Worm (Caenorhabditis elegans) whole organism, L4 larva: ENCODE results near the gene cyp-14A3.
A peak's percentile ranks its signal among the peaks of the same experiment; 100 is the strongest.

Experiments used
- D1046.2 ChIP-seq: fragments of 200-800 bp; sonication (Bioruptor generic); IDR thresholded peaks from 2 replicates; pipeline ENCODE4 v1.3.6; 2022; ENCODE audit warnings: missing genetic modification characterization, missing compliant biosample characterization
- F26F4.8 ChIP-seq: fragments of 200-800 bp; sonication (Bioruptor generic); conservative IDR thresholded peaks from 2 replicates; pipeline ENCODE4 v1.3.6; 2022; ENCODE audit warnings: missing genetic modification characterization, missing compliant biosample characterization
- R02D3.7 ChIP-seq: fragments of 150-350 bp; sonication (generic microtip); optimal IDR thresholded peaks from 3 replicates; lab custom pipeline; 2014; ENCODE audit warnings: missing biosample characterization, missing genetic modification characterization
- T20F7.1 ChIP-seq: fragments of 200-800 bp; sonication (Bioruptor generic); optimal IDR thresholded peaks from 2 replicates; lab custom pipeline; 2018; ENCODE audit warnings: mild to moderate bottlenecking, missing genetic modification characterization, missing compliant biosample characterization
- T26A8.4 ChIP-seq: fragments of 200-800 bp; sonication (Bioruptor generic); IDR thresholded peaks from 2 replicates; pipeline ENCODE4 v1.3.6; 2022; ENCODE audit warnings: missing genetic modification characterization, missing compliant biosample characterization
- Y48G9A.11 ChIP-seq: fragments of 200-800 bp; sonication (Bioruptor generic); IDR thresholded peaks from 2 replicates; pipeline ENCODE4 v1.3.6; 2022; ENCODE audit warnings: missing genetic modification reagents, missing genetic modification characterization, missing compliant biosample characterization
- Y5F2A.4 ChIP-seq: fragments of 200-800 bp; sonication (Bioruptor generic); optimal IDR thresholded peaks from 2 replicates; lab custom pipeline; 2018; ENCODE audit warnings: mild to moderate bottlenecking, missing genetic modification characterization, missing compliant biosample characterization
- ZK337.2 ChIP-seq: fragments of 200-800 bp; sonication (Bioruptor generic); IDR thresholded peaks from 2 replicates; pipeline ENCODE4 v1.3.6; 2022; ENCODE audit warnings: missing genetic modification reagents, missing genetic modification characterization, missing compliant biosample characterization
- aha-1 ChIP-seq: fragments of 150-350 bp; peaks from one replicate; lab custom pipeline; 2014; ENCODE audit warnings: missing biosample characterization, missing genetic modification characterization
- ceh-20 ChIP-seq: fragments of 200-800 bp; sonication (Bioruptor generic); IDR thresholded peaks from 2 replicates; pipeline ENCODE4 v1.3.6; 2022; ENCODE audit warnings: missing genetic modification reagents, missing genetic modification characterization, missing compliant biosample characterization
- ceh-32 ChIP-seq: sonication (generic microtip); optimal IDR thresholded peaks from 2 replicates; lab custom pipeline; 2016; ENCODE audit warnings: mild to moderate bottlenecking, missing genetic modification characterization, missing compliant biosample characterization; ENCODE audit not compliant: poor library complexity
- ceh-82 ChIP-seq: sonication (generic microtip); optimal IDR thresholded peaks from 2 replicates; lab custom pipeline; 2017; ENCODE audit warnings: missing biosample characterization, missing genetic modification characterization
- ces-1 ChIP-seq: fragments of 150-350 bp; sonication (generic microtip); optimal IDR thresholded peaks from 4 replicates; lab custom pipeline; 2014; ENCODE audit warnings: missing biosample characterization, missing genetic modification reagents, missing genetic modification characterization
- daf-16 ChIP-seq, 3 experiments: sonication (generic microtip); optimal IDR thresholded peaks; 2 replicates each; lab custom pipeline; 2016 to 2017; ENCODE audit warnings: missing genetic modification characterization in 3 of 3, missing genetic modification reagents in 3 of 3, mild to moderate bottlenecking in 2 of 3, missing compliant biosample characterization in 2 of 3, missing biosample characterization in 1 of 3, moderate library complexity in 1 of 3
- daf-19 ChIP-seq: fragments of 200-800 bp; sonication (Bioruptor generic); conservative IDR thresholded peaks from 2 replicates; pipeline ENCODE4 v1.3.6; 2022; ENCODE audit warnings: missing genetic modification characterization, missing compliant biosample characterization
- daf-8 ChIP-seq: fragments of 200-800 bp; sonication (Bioruptor generic); IDR thresholded peaks from 2 replicates; pipeline ENCODE4 v1.3.6; 2022; ENCODE audit warnings: missing genetic modification characterization, missing compliant biosample characterization
- dmd-6 ChIP-seq: fragments of 200-800 bp; sonication (Bioruptor generic); IDR thresholded peaks from 2 replicates; pipeline ENCODE4 v1.3.6; 2022; ENCODE audit warnings: missing genetic modification reagents, missing genetic modification characterization, missing compliant biosample characterization
- dmd-8 ChIP-seq: fragments of 200-800 bp; sonication (Bioruptor generic); IDR thresholded peaks from 2 replicates; pipeline ENCODE4 v1.3.6; 2022; ENCODE audit warnings: missing genetic modification characterization, missing compliant biosample characterization
- dpl-1 ChIP-seq: fragments of 150-350 bp; optimal IDR thresholded peaks from 2 replicates; lab custom pipeline; 2014; ENCODE audit warnings: missing biosample characterization, missing genetic modification reagents, missing genetic modification characterization
- duxl-1 ChIP-seq: sonication (generic microtip); optimal IDR thresholded peaks from 2 replicates; lab custom pipeline; 2016; ENCODE audit warnings: mild to moderate bottlenecking, missing genetic modification characterization, moderate library complexity, missing compliant biosample characterization; ENCODE audit not compliant: poor library complexity
- egl-43 ChIP-seq: fragments of 200-800 bp; sonication (Bioruptor generic); IDR thresholded peaks from 2 replicates; pipeline ENCODE4 v1.3.6; 2022; ENCODE audit warnings: missing genetic modification reagents, missing genetic modification characterization, missing compliant biosample characterization
- fkh-10 ChIP-seq: fragments of 150-350 bp; optimal IDR thresholded peaks from 2 replicates; lab custom pipeline; 2014; ENCODE audit warnings: missing biosample characterization, missing genetic modification reagents, missing genetic modification characterization
- hlh-11 ChIP-seq: fragments of 200-800 bp; sonication (Bioruptor generic); optimal IDR thresholded peaks from 2 replicates; lab custom pipeline; 2018; ENCODE audit warnings: mild to moderate bottlenecking, missing genetic modification characterization, missing compliant biosample characterization
- hlh-30 ChIP-seq: sonication (generic microtip); optimal IDR thresholded peaks from 2 replicates; lab custom pipeline; 2017; ENCODE audit warnings: antibody characterized with exemption, mild to moderate bottlenecking, missing genetic modification characterization, missing compliant biosample characterization; ENCODE audit not compliant: insufficient read depth
- lim-7 ChIP-seq: fragments of 200-800 bp; sonication (Bioruptor generic); IDR thresholded peaks from 2 replicates; pipeline ENCODE4 v1.3.6; 2022; ENCODE audit warnings: missing genetic modification characterization, missing compliant biosample characterization
- lin-1 ChIP-seq: fragments of 200-800 bp; sonication (Bioruptor generic); IDR thresholded peaks from 2 replicates; pipeline ENCODE4 v1.3.6; 2022; ENCODE audit warnings: missing genetic modification reagents, missing genetic modification characterization, missing compliant biosample characterization
- lin-29 ChIP-seq: fragments of 200-800 bp; sonication (Bioruptor generic); IDR thresholded peaks from 2 replicates; pipeline ENCODE4 v1.3.6; 2022; ENCODE audit warnings: missing genetic modification reagents, missing genetic modification characterization, missing compliant biosample characterization
- lin-38 ChIP-seq: fragments of 200-800 bp; sonication (Bioruptor generic); IDR thresholded peaks from 2 replicates; pipeline ENCODE4 v1.3.6; 2022; ENCODE audit warnings: missing genetic modification reagents, missing genetic modification characterization, missing compliant biosample characterization
- lir-3 ChIP-seq: sonication (generic microtip); optimal IDR thresholded peaks from 2 replicates; lab custom pipeline; 2016; ENCODE audit warnings: mild to moderate bottlenecking, missing genetic modification characterization, missing compliant biosample characterization
- lsy-2 ChIP-seq, 2 experiments: fragments of 150-350 bp in 1 of 2; sonication (generic microtip) in 1 of 2; optimal IDR thresholded peaks; 2 replicates each; lab custom pipeline; 2014 to 2017; ENCODE audit warnings: missing biosample characterization in 2 of 2, missing genetic modification characterization in 2 of 2
- madf-5 ChIP-seq, 2 experiments: fragments of 200-800 bp; sonication (Bioruptor generic); IDR thresholded peaks; 2 replicates each; pipeline ENCODE4 v1.3.6; 2022; ENCODE audit warnings: missing compliant biosample characterization in 2 of 2, missing genetic modification characterization in 2 of 2
- madf-9 ChIP-seq: fragments of 200-800 bp; sonication (Bioruptor generic); conservative IDR thresholded peaks from 2 replicates; pipeline ENCODE4 v1.3.6; 2022; ENCODE audit warnings: missing genetic modification reagents, missing genetic modification characterization, missing compliant biosample characterization
- mxl-2 ChIP-seq: fragments of 200-800 bp; sonication (Bioruptor generic); conservative IDR thresholded peaks from 2 replicates; pipeline ENCODE4 v1.3.6; 2022; ENCODE audit warnings: missing genetic modification reagents, missing genetic modification characterization, missing compliant biosample characterization
- mxl-3 ChIP-seq: fragments of 200-800 bp; sonication (Bioruptor generic); optimal IDR thresholded peaks from 2 replicates; lab custom pipeline; 2018; ENCODE audit warnings: mild to moderate bottlenecking, missing genetic modification characterization, missing compliant biosample characterization
- nhr-11 ChIP-seq: fragments of 150-350 bp; optimal IDR thresholded peaks from 2 replicates; lab custom pipeline; 2014; ENCODE audit warnings: missing biosample characterization, missing genetic modification characterization
- nhr-111 ChIP-seq: fragments of 200-800 bp; sonication (Bioruptor generic); optimal IDR thresholded peaks from 2 replicates; lab custom pipeline; 2018; ENCODE audit warnings: mild to moderate bottlenecking, missing genetic modification characterization, missing compliant biosample characterization
- nhr-25 ChIP-seq: sonication (generic microtip); optimal IDR thresholded peaks from 2 replicates; lab custom pipeline; 2017; ENCODE audit warnings: missing genetic modification characterization, mild to moderate bottlenecking, missing compliant biosample characterization, antibody characterized with exemption, moderate library complexity, borderline replicate concordance; ENCODE audit not compliant: insufficient read depth
- nhr-41 ChIP-seq: fragments of 200-800 bp; sonication (Bioruptor generic); IDR thresholded peaks from 2 replicates; pipeline ENCODE4 v1.3.6; 2022; ENCODE audit warnings: missing genetic modification reagents, missing genetic modification characterization, missing compliant biosample characterization
- nhr-48 ChIP-seq: sonication (generic microtip); optimal IDR thresholded peaks from 2 replicates; lab custom pipeline; 2016; ENCODE audit warnings: mild to moderate bottlenecking, missing genetic modification characterization, missing compliant biosample characterization
- nhr-6 ChIP-seq: fragments of 150-350 bp; optimal IDR thresholded peaks from 2 replicates; lab custom pipeline; 2014; ENCODE audit warnings: missing biosample characterization, missing genetic modification characterization
- nhr-77 ChIP-seq: fragments of 150-350 bp; optimal IDR thresholded peaks from 2 replicates; lab custom pipeline; 2014; ENCODE audit warnings: missing biosample characterization, missing genetic modification characterization
- pha-4 ChIP-seq, 2 experiments: fragments of 150-350 bp in 1 of 2; fragments of 200-800 bp in 1 of 2; sonication (Bioruptor generic) in 1 of 2; IDR thresholded peaks in 1 of 2; optimal IDR thresholded peaks in 1 of 2; 2 replicates each; pipeline versions ENCODE4 v1.3.6 to Lab custom; 2014 to 2022; ENCODE audit warnings: missing genetic modification characterization in 2 of 2, missing genetic modification reagents in 2 of 2, missing biosample characterization in 1 of 2, missing compliant biosample characterization in 1 of 2
- rbr-2 ChIP-seq: sonication (generic microtip); optimal IDR thresholded peaks from 2 replicates; lab custom pipeline; 2016; ENCODE audit warnings: missing genotype, missing genetic modification characterization, missing compliant biosample characterization
- tra-1 ChIP-seq: fragments of 200-800 bp; sonication (Bioruptor generic); IDR thresholded peaks from 2 replicates; pipeline ENCODE4 v1.3.6; 2022; ENCODE audit warnings: missing genetic modification reagents, missing genetic modification characterization, missing compliant biosample characterization
- unc-130 ChIP-seq: sonication (generic microtip); optimal IDR thresholded peaks from 2 replicates; lab custom pipeline; 2016; ENCODE audit warnings: missing genetic modification reagents, missing genetic modification characterization, missing compliant biosample characterization
- unc-39 ChIP-seq: sonication (generic microtip); optimal IDR thresholded peaks from 2 replicates; lab custom pipeline; 2017; ENCODE audit warnings: missing biosample characterization, missing genetic modification characterization
- zag-1 ChIP-seq: fragments of 150-350 bp; optimal IDR thresholded peaks from 2 replicates; lab custom pipeline; 2014; ENCODE audit warnings: missing biosample characterization, missing genetic modification characterization
- zip-2 ChIP-seq: fragments of 150-350 bp; optimal IDR thresholded peaks from 2 replicates; lab custom pipeline; 2014; ENCODE audit warnings: missing biosample characterization, missing genetic modification characterization
- ztf-7 ChIP-seq: fragments of 150-350 bp; optimal IDR thresholded peaks from 2 replicates; lab custom pipeline; 2014; ENCODE audit warnings: missing biosample characterization, missing genetic modification characterization

Gene cyp-14A3

DNA sequence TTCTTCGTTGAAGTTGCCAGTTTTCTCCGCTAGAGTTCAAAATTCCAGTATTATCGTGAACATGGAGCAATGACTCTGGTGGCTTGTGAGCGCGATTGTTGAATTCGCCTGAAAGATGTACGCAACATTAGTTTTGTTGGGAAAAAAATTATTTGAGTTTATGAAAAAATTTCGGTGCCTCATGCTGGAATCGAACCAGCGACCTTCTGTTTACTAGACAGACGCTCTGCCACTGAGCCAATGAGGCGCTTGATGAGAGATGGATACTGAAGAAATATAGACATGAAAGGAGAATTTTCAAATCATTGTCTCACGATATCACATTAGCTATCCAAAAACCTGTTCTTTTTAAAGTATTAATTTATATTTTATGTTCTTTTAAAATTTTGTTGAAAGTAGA, 9.5 kb upstream of the cyp-14A3 start:
- no peak for TF ChIP-seq nhr-25 (tag; lab: Kevin White, UChicago)
- 0 out of 2 replicates have a peak, but pooled peaks have one; percentile 46 for TF ChIP-seq lin-1
- peak; percentile 44; the same call in 1 of the 2 replicates for TF ChIP-seq Y48G9A.11 (GFP tag; lab: Robert Waterston, UW)
- no peak for TF ChIP-seq fkh-10 (GFP tag; lab: Kevin White, UChicago)
- TF ChIP-seq daf-16 (GFP tag; optimal IDR thresholded peaks at IDR 0.05; lab: Kevin White, UChicago), result peak; percentile 27 to 82
- peak; percentile 83 for TF ChIP-seq daf-16 (tag; optimal IDR thresholded peaks at IDR 0.05; lab: Kevin White, UChicago)
- TF ChIP-seq ces-1 (GFP tag; lab: Kevin White, UChicago), result no peak
- TF ChIP-seq daf-19 (GFP tag; lab: Robert Waterston, UW), result no peak
- peak; percentile 28 for TF ChIP-seq Y5F2A.4
- TF ChIP-seq lsy-2 (tag; optimal IDR thresholded peaks at IDR 0.05; lab: Kevin White, UChicago), result no peak
- TF ChIP-seq nhr-111, result peak; percentile 65
- TF ChIP-seq ztf-7 (tag; lab: Kevin White, UChicago), result no peak
- TF ChIP-seq ceh-20 (GFP tag; lab: Robert Waterston, UW), result 0 out of 2 replicates have a peak, but pooled peaks have one; percentile 17
- TF ChIP-seq unc-130 (GFP tag; lab: Kevin White, UChicago), result peak; percentile 19
- no peak for TF ChIP-seq nhr-77 (tag; lab: Kevin White, UChicago)
- TF ChIP-seq unc-39 (tag; lab: Kevin White, UChicago), result no peak
- no peak for TF ChIP-seq lin-38 (GFP tag; lab: Robert Waterston, UW)
- no peak; the same call in 1 of the 2 replicates for TF ChIP-seq D1046.2 (GFP tag; lab: Robert Waterston, UW)
- peak; percentile 64; the same call in 1 of the 2 replicates for TF ChIP-seq nhr-41 (GFP tag; lab: Robert Waterston, UW)
- TF ChIP-seq tra-1 (GFP tag; lab: Robert Waterston, UW), result peak; percentile 71
- peak; percentile 10 for TF ChIP-seq mxl-3 (GFP tag; lab: Kevin White, UChicago)
- peak; percentile 85 for TF ChIP-seq egl-43 (GFP tag; lab: Robert Waterston, UW)
- TF ChIP-seq dmd-8 (GFP tag; lab: Robert Waterston, UW), result peak; percentile 87
- TF ChIP-seq zag-1 (tag; lab: Kevin White, UChicago), result no peak
- no peak for TF ChIP-seq rbr-2 (tag; lab: Kevin White, UChicago)
- no peak for TF ChIP-seq nhr-6
- no peak for TF ChIP-seq hlh-30
- TF ChIP-seq hlh-11 (tag; lab: Kevin White, UChicago), result no peak
- peak; percentile 33 for TF ChIP-seq nhr-48
- TF ChIP-seq dmd-6 (GFP tag; lab: Robert Waterston, UW), result peak; percentile 23; the same call in 1 of the 2 replicates
- no peak; the same call in 1 of the 2 replicates for TF ChIP-seq T26A8.4 (GFP tag; lab: Robert Waterston, UW)
- no peak for TF ChIP-seq T20F7.1
- TF ChIP-seq madf-5 (GFP tag; IDR thresholded peaks at IDR 0.05; lab: Robert Waterston, UW), result 0 out of 4 replicates have a peak, but pooled peaks of 1 of the 2 experiments have one; percentile 55
- peak; percentile 82 for TF ChIP-seq pha-4 (GFP tag; IDR thresholded peaks at IDR 0.05; lab: Robert Waterston, UW)
- TF ChIP-seq pha-4 (tag; optimal IDR thresholded peaks at IDR 0.05; lab: Kevin White, UChicago), result no peak
- no peak for TF ChIP-seq R02D3.7
- peak; percentile 59 for TF ChIP-seq lir-3 (tag; lab: Kevin White, UChicago)
- no peak for TF ChIP-seq ceh-82 (tag; lab: Kevin White, UChicago)
- TF ChIP-seq duxl-1 (tag; lab: Kevin White, UChicago), result peak; percentile 35
- TF ChIP-seq ceh-32, result no peak
- TF ChIP-seq nhr-11 (tag; lab: Kevin White, UChicago), result no peak
- TF ChIP-seq ZK337.2 (GFP tag; lab: Robert Waterston, UW), result peak; percentile 44; the same call in 1 of the 2 replicates
- no peak for TF ChIP-seq aha-1
- no peak for TF ChIP-seq mxl-2 (GFP tag; lab: Robert Waterston, UW)
- TF ChIP-seq madf-9 (GFP tag; lab: Robert Waterston, UW), result 0 out of 2 replicates have a peak, but pooled peaks have one; percentile 44
- no peak for TF ChIP-seq lin-29
- no peak for TF ChIP-seq dpl-1 (GFP tag; lab: Kevin White, UChicago)
- no peak for TF ChIP-seq daf-8 (GFP tag; lab: Robert Waterston, UW)
- TF ChIP-seq F26F4.8 (GFP tag; lab: Robert Waterston, UW), result peak; percentile 78
- peak; percentile 90 for TF ChIP-seq lim-7 (GFP tag; lab: Robert Waterston, UW)
- peak; percentile 17 for TF ChIP-seq zip-2 (tag; lab: Kevin White, UChicago)
